Worm (Caenorhabditis elegans) whole organism, L2 larva: ENCODE measurements around the gene T04C12.7.

ENCODE experiments used
- C34F6.9 ChIP-seq: fragments of 150-350 bp; optimal IDR thresholded peaks from 2 replicates; lab custom pipeline; 2014; ENCODE audit warnings: missing biosample characterization, missing genetic modification characterization
- F13H6.1 ChIP-seq: sonication (generic microtip); optimal IDR thresholded peaks from 2 replicates; lab custom pipeline; 2016; ENCODE audit warnings: missing genetic modification characterization, missing compliant biosample characterization
- R02D3.7 ChIP-seq: fragments of 150-350 bp; optimal IDR thresholded peaks from 2 replicates; lab custom pipeline; 2014; ENCODE audit warnings: missing biosample characterization, missing genetic modification characterization
- Y55F3AM.14 ChIP-seq: fragments of 200-800 bp; sonication (Bioruptor generic); optimal IDR thresholded peaks from 2 replicates; lab custom pipeline; 2018; ENCODE audit warnings: mild to moderate bottlenecking, missing genetic modification characterization, missing compliant biosample characterization
- ZK546.5 ChIP-seq: sonication (generic microtip); optimal IDR thresholded peaks from 2 replicates; lab custom pipeline; 2017; ENCODE audit warnings: missing biosample characterization, missing genetic modification characterization
- alr-1 ChIP-seq: fragments of 150-350 bp; optimal IDR thresholded peaks from 2 replicates; lab custom pipeline; 2014; ENCODE audit warnings: missing biosample characterization, missing genetic modification characterization
- ama-1 ChIP-seq: fragments of 150-350 bp; optimal IDR thresholded peaks from 2 replicates; lab custom pipeline; 2018; ENCODE audit warnings: inconsistent platforms
- blmp-1 ChIP-seq: sonication (generic microtip); optimal IDR thresholded peaks from 2 replicates; lab custom pipeline; 2017; ENCODE audit warnings: missing genetic modification characterization, mild to moderate bottlenecking, missing compliant biosample characterization, antibody characterized with exemption, moderate library complexity; ENCODE audit not compliant: insufficient read depth
- ceh-16 ChIP-seq: fragments of 150-350 bp; optimal IDR thresholded peaks from 2 replicates; lab custom pipeline; 2014; ENCODE audit warnings: missing biosample characterization, missing genetic modification characterization
- ceh-82 ChIP-seq: fragments of 150-350 bp; optimal IDR thresholded peaks from 2 replicates; lab custom pipeline; 2014; ENCODE audit warnings: missing biosample characterization, missing genetic modification characterization
- crh-2 ChIP-seq: sonication (generic microtip); optimal IDR thresholded peaks from 2 replicates; lab custom pipeline; 2017; ENCODE audit warnings: missing biosample characterization, missing genetic modification characterization
- dmd-4 ChIP-seq: sonication (generic microtip); optimal IDR thresholded peaks from 2 replicates; lab custom pipeline; 2017; ENCODE audit warnings: missing biosample characterization, missing genetic modification characterization
- egl-27 ChIP-seq: sonication (generic microtip); optimal IDR thresholded peaks from 3 replicates; lab custom pipeline; 2017; ENCODE audit warnings: missing biosample characterization, missing genetic modification reagents, missing genetic modification characterization
- elt-1 ChIP-seq: fragments of 150-350 bp; optimal IDR thresholded peaks from 2 replicates; lab custom pipeline; 2014; ENCODE audit warnings: missing biosample characterization, missing genetic modification characterization
- elt-3 ChIP-seq: sonication (generic microtip); optimal IDR thresholded peaks from 2 replicates; lab custom pipeline; 2017; ENCODE audit warnings: missing biosample characterization, missing genetic modification characterization
- gmeb-1 ChIP-seq: fragments of 150-350 bp; optimal IDR thresholded peaks from 2 replicates; lab custom pipeline; 2014; ENCODE audit warnings: missing biosample characterization, missing genetic modification characterization
- lin-11 ChIP-seq: fragments of 150-350 bp; sonication (generic microtip); optimal IDR thresholded peaks from 2 replicates; lab custom pipeline; 2014; ENCODE audit warnings: missing biosample characterization, missing genetic modification characterization, inconsistent platforms, mixed read lengths
- lin-13 ChIP-seq: fragments of 150-350 bp; optimal IDR thresholded peaks from 2 replicates; lab custom pipeline; 2014; ENCODE audit warnings: missing biosample characterization, missing genetic modification reagents, missing genetic modification characterization
- lin-39 ChIP-seq: fragments of 150-350 bp; optimal IDR thresholded peaks from 2 replicates; lab custom pipeline; 2014; ENCODE audit warnings: missing biosample characterization, missing genetic modification reagents, missing genetic modification characterization
- lsy-2 ChIP-seq, 2 experiments: fragments of 150-350 bp in 1 of 2; sonication (generic microtip) in 1 of 2; optimal IDR thresholded peaks; 2 replicates each; lab custom pipeline; 2014 to 2017; ENCODE audit warnings: missing biosample characterization in 2 of 2, missing genetic modification characterization in 2 of 2
- mab-5 ChIP-seq: fragments of 150-350 bp; optimal IDR thresholded peaks from 2 replicates; lab custom pipeline; 2014; ENCODE audit warnings: missing biosample characterization, missing genetic modification characterization
- mdl-1 ChIP-seq, 2 experiments: fragments of 150-350 bp in 1 of 2; sonication (generic microtip) in 1 of 2; optimal IDR thresholded peaks; 2 replicates each; lab custom pipeline; 2017; ENCODE audit warnings: missing biosample characterization in 2 of 2, missing genetic modification characterization in 2 of 2
- nhr-10 ChIP-seq: sonication (generic microtip); optimal IDR thresholded peaks from 2 replicates; lab custom pipeline; 2017; ENCODE audit warnings: missing biosample characterization, missing genetic modification characterization
- nhr-11 ChIP-seq: fragments of 150-350 bp; optimal IDR thresholded peaks from 2 replicates; lab custom pipeline; 2014; ENCODE audit warnings: missing biosample characterization, missing genetic modification characterization
- nhr-12 ChIP-seq: fragments of 150-350 bp; optimal IDR thresholded peaks from 2 replicates; lab custom pipeline; 2014; ENCODE audit warnings: missing biosample characterization, missing genetic modification characterization
- nhr-129 ChIP-seq: fragments of 150-350 bp; optimal IDR thresholded peaks from 2 replicates; lab custom pipeline; 2014; ENCODE audit warnings: missing biosample characterization, missing genetic modification characterization
- nhr-21 ChIP-seq: fragments of 150-350 bp; optimal IDR thresholded peaks from 2 replicates; lab custom pipeline; 2014; ENCODE audit warnings: missing biosample characterization, missing genetic modification characterization
- nhr-23 ChIP-seq: fragments of 150-350 bp; optimal IDR thresholded peaks from 2 replicates; lab custom pipeline; 2014; ENCODE audit warnings: missing biosample characterization, missing genetic modification reagents, missing genetic modification characterization
- nhr-25 ChIP-seq: fragments of 150-350 bp; sonication (generic microtip); optimal IDR thresholded peaks from 3 replicates; lab custom pipeline; 2014; ENCODE audit warnings: missing biosample characterization, missing genetic modification characterization
- nhr-6 ChIP-seq: fragments of 150-350 bp; optimal IDR thresholded peaks from 2 replicates; lab custom pipeline; 2014; ENCODE audit warnings: missing biosample characterization, missing genetic modification characterization
- peb-1 ChIP-seq: fragments of 150-350 bp; optimal IDR thresholded peaks from 2 replicates; lab custom pipeline; 2014; ENCODE audit warnings: missing biosample characterization, missing genetic modification characterization
- sem-4 ChIP-seq: fragments of 150-350 bp; optimal IDR thresholded peaks from 2 replicates; lab custom pipeline; 2014; ENCODE audit warnings: missing biosample characterization, missing genetic modification reagents, missing genetic modification characterization
- skn-1 ChIP-seq: sonication (generic microtip); optimal IDR thresholded peaks from 2 replicates; lab custom pipeline; 2017; ENCODE audit warnings: missing biosample characterization, missing genetic modification characterization
- sma-3 ChIP-seq: sonication (generic microtip); optimal IDR thresholded peaks from 2 replicates; lab custom pipeline; 2016; ENCODE audit warnings: missing genetic modification reagents, missing genetic modification characterization, missing compliant biosample characterization
- sma-9 ChIP-seq, 2 experiments: fragments of 150-350 bp in 1 of 2; sonication (generic microtip) in 1 of 2; optimal IDR thresholded peaks; 2 replicates each; lab custom pipeline; 2014 to 2016; ENCODE audit warnings: missing genetic modification characterization in 2 of 2, mild to moderate bottlenecking in 1 of 2, missing biosample characterization in 1 of 2, missing compliant biosample characterization in 1 of 2, missing genetic modification reagents in 1 of 2, moderate library complexity in 1 of 2
- unc-39 ChIP-seq: fragments of 150-350 bp; optimal IDR thresholded peaks from 2 replicates; lab custom pipeline; 2014; ENCODE audit warnings: missing biosample characterization, missing genetic modification characterization
- unc-55 ChIP-seq: fragments of 150-350 bp; sonication (generic microtip); optimal IDR thresholded peaks from 3 replicates; lab custom pipeline; 2014; ENCODE audit warnings: missing biosample characterization, missing genetic modification reagents, missing genetic modification characterization
- unc-62 ChIP-seq: fragments of 150-350 bp; optimal IDR thresholded peaks from 2 replicates; lab custom pipeline; 2014; ENCODE audit warnings: missing biosample characterization, missing genetic modification reagents, missing genetic modification characterization
- zag-1 ChIP-seq: fragments of 150-350 bp; optimal IDR thresholded peaks from 2 replicates; lab custom pipeline; 2014; ENCODE audit warnings: missing biosample characterization, missing genetic modification characterization
- ztf-11 ChIP-seq: sonication (generic microtip); optimal IDR thresholded peaks from 2 replicates; lab custom pipeline; 2017; ENCODE audit warnings: missing biosample characterization, missing genetic modification characterization
- ztf-4 ChIP-seq: fragments of 150-350 bp; optimal IDR thresholded peaks from 2 replicates; lab custom pipeline; 2014; ENCODE audit warnings: missing biosample characterization, missing genetic modification characterization

The T04C12.7 gene

ce11 chrV:11082475-11082874 is 28.5 kb downstream of the T04C12.7 start (continued):
- TF ChIP-seq ztf-11 (tag; lab: Kevin White, UChicago) (no peak), Y55F3AM.14 (GFP tag; lab: Kevin White, UChicago) (no peak), R02D3.7 (tag; lab: Kevin White, UChicago) (no peak), mab-5 (tag; lab: Kevin White, UChicago) (no peak), ZK546.5 (tag; lab: Kevin White, UChicago) (no peak), elt-3 (tag; lab: Kevin White, UChicago) (no peak), alr-1 (tag; lab: Kevin White, UChicago) (no peak)

- TF ChIP-seq lin-11, result no peak
These were observed 29.0 kb downstream of the T04C12.7 start for ce11 chrV:11082964-11083363.

ce11 chrV:11083691-11084090 is 29.8 kb downstream of the T04C12.7 start:
- TF ChIP-seq nhr-23 (tag; lab: Kevin White, UChicago), result no peak
- TF ChIP-seq dmd-4 (tag; lab: Kevin White, UChicago), result no peak
- peak; percentile 61 for TF ChIP-seq sma-9 (GFP tag; optimal IDR thresholded peaks at IDR 0.05; lab: Kevin White, UChicago)
- no peak for TF ChIP-seq sma-9 (tag; optimal IDR thresholded peaks at IDR 0.05; lab: Kevin White, UChicago)
- peak; percentile 84 for TF ChIP-seq F13H6.1 (tag; lab: Kevin White, UChicago)
- peak; percentile 5 for TF ChIP-seq Y55F3AM.14 (GFP tag; lab: Kevin White, UChicago)
- TF ChIP-seq lsy-2 (tag; optimal IDR thresholded peaks at IDR 0.05; lab: Kevin White, UChicago), result peak in 1 of 2 experiments; percentile 62
- TF ChIP-seq peb-1 (tag; lab: Kevin White, UChicago), result no peak
- TF ChIP-seq ztf-4, result no peak
- no peak for TF ChIP-seq skn-1 (tag; lab: Kevin White, UChicago)
- TF ChIP-seq egl-27 (tag; lab: Kevin White, UChicago), result no peak
- TF ChIP-seq nhr-129 (tag; lab: Kevin White, UChicago), result peak; percentile 77
- no peak for TF ChIP-seq nhr-25 (tag; lab: Kevin White, UChicago)
- TF ChIP-seq blmp-1 (tag; lab: Kevin White, UChicago), result no peak
- TF ChIP-seq mab-5 (tag; lab: Kevin White, UChicago), result peak; percentile 38
- peak; percentile 68 for TF ChIP-seq C34F6.9 (tag; lab: Kevin White, UChicago)
- TF ChIP-seq unc-39 (tag; lab: Kevin White, UChicago), result no peak
- TF ChIP-seq lin-39, result no peak
- TF ChIP-seq sma-3 (GFP tag; lab: Kevin White, UChicago), result no peak
- no peak for TF ChIP-seq sem-4 (tag; lab: Kevin White, UChicago)
- TF ChIP-seq zag-1 (tag; lab: Kevin White, UChicago), result no peak
- no peak for TF ChIP-seq unc-62 (GFP tag; lab: Kevin White, UChicago)
- no peak for TF ChIP-seq nhr-6 (tag; lab: Kevin White, UChicago)
- TF ChIP-seq R02D3.7 (tag; lab: Kevin White, UChicago), result no peak
- no peak for TF ChIP-seq elt-1 (tag; lab: Kevin White, UChicago)
- no peak for TF ChIP-seq nhr-11 (tag; lab: Kevin White, UChicago)
- peak; percentile 29 for TF ChIP-seq unc-55 (GFP tag; lab: Kevin White, UChicago)
- TF ChIP-seq lin-13 (GFP tag; lab: Kevin White, UChicago), result peak; percentile 33
- TF ChIP-seq ceh-16 (tag; lab: Kevin White, UChicago), result no peak
- no peak for TF ChIP-seq ama-1
- no peak for TF ChIP-seq crh-2 (tag; lab: Kevin White, UChicago)
- no peak for TF ChIP-seq gmeb-1 (tag; lab: Kevin White, UChicago)
- TF ChIP-seq ZK546.5 (tag; lab: Kevin White, UChicago), result no peak
- peak; percentile 19 to 37 for TF ChIP-seq mdl-1 (tag; optimal IDR thresholded peaks at IDR 0.05; lab: Kevin White, UChicago)
- TF ChIP-seq elt-3 (tag; lab: Kevin White, UChicago), result no peak
- no peak for TF ChIP-seq nhr-12 (tag; lab: Kevin White, UChicago)
- TF ChIP-seq nhr-10 (tag; lab: Kevin White, UChicago), result no peak
- TF ChIP-seq ceh-82 (tag; lab: Kevin White, UChicago), result no peak
- no peak for TF ChIP-seq nhr-21 (tag; lab: Kevin White, UChicago)
